Fruit fly (Drosophila melanogaster) whole organism, embryonic: ENCODE results near the gene Trm1.

Experiments
- Blimp-1 ChIP-seq: fragments of 200-800 bp; sonication (Bioruptor generic); optimal IDR thresholded peaks from 3 replicates; lab custom pipeline; 2018; ENCODE audit warnings: missing biosample characterization, missing genetic modification characterization, mild to moderate bottlenecking, moderate library complexity, missing genetic modification reagents
- CG10209 ChIP-seq: fragments of 200-800 bp; sonication (Bioruptor generic); optimal IDR thresholded peaks from 3 replicates; lab custom pipeline; 2017; ENCODE audit warnings: missing biosample characterization, mild to moderate bottlenecking, missing genetic modification characterization, missing genetic modification reagents
- CG10274 ChIP-seq: fragments of 200-800 bp; sonication (Bioruptor generic); optimal IDR thresholded peaks from 3 replicates; lab custom pipeline; 2017; ENCODE audit warnings: missing biosample characterization, mild to moderate bottlenecking, missing genetic modification characterization
- CG11093 ChIP-seq: fragments of 200-800 bp; sonication (Bioruptor generic); IDR thresholded peaks from 3 replicates; pipeline ENCODE4 v1.3.6; 2022; ENCODE audit warnings: missing biosample characterization, missing genetic modification characterization
- CG11504 ChIP-seq: fragments of 200-800 bp; sonication (Bioruptor generic); optimal IDR thresholded peaks from 3 replicates; lab custom pipeline; 2019; ENCODE audit warnings: missing biosample characterization, mild to moderate bottlenecking, missing genetic modification characterization, moderate library complexity
- CG12219 ChIP-seq: fragments of 200-800 bp; sonication (Bioruptor generic); optimal IDR thresholded peaks from 3 replicates; lab custom pipeline; 2018; ENCODE audit warnings: missing biosample characterization, mild to moderate bottlenecking, missing genetic modification characterization
- CG12391 ChIP-seq: fragments of 200-800 bp; sonication (Bioruptor generic); optimal IDR thresholded peaks from 3 replicates; lab custom pipeline; 2018; ENCODE audit warnings: missing biosample characterization, mild to moderate bottlenecking, missing genetic modification characterization, moderate library complexity
- CG15011 ChIP-seq: fragments of 200-800 bp; sonication (Bioruptor generic); optimal IDR thresholded peaks from 3 replicates; lab custom pipeline; 2018; ENCODE audit warnings: missing biosample characterization, mild to moderate bottlenecking, missing genetic modification characterization
- CG15269 ChIP-seq: fragments of 200-800 bp; sonication (Bioruptor generic); optimal IDR thresholded peaks from 2 replicates; lab custom pipeline; 2018; ENCODE audit warnings: missing biosample characterization, mild to moderate bottlenecking, missing genetic modification characterization, moderate library complexity
- CG15514 ChIP-seq: fragments of 200-800 bp; sonication (Bioruptor generic); optimal IDR thresholded peaks from 3 replicates; lab custom pipeline; 2017; ENCODE audit warnings: missing biosample characterization, missing genetic modification characterization, mild to moderate bottlenecking, moderate library complexity, missing genetic modification reagents
- CG17361 ChIP-seq: fragments of 200-800 bp; sonication (Bioruptor generic); IDR thresholded peaks from 3 replicates; pipeline ENCODE4 v1.3.6; 2022; ENCODE audit warnings: missing biosample characterization, missing genetic modification characterization
- CG18599 ChIP-seq: fragments of 200-800 bp; sonication (Bioruptor generic); optimal IDR thresholded peaks from 3 replicates; lab custom pipeline; 2017; ENCODE audit warnings: missing biosample characterization, missing genetic modification characterization, mild to moderate bottlenecking, moderate library complexity, missing genetic modification reagents
- CG2199 ChIP-seq: fragments of 200-800 bp; sonication (Bioruptor generic); IDR thresholded peaks from 3 replicates; pipeline ENCODE4 v1.3.6; 2022; ENCODE audit warnings: missing biosample characterization, missing genetic modification characterization
- CG6683 ChIP-seq: fragments of 200-800 bp; sonication (Bioruptor generic); optimal IDR thresholded peaks from 2 replicates; lab custom pipeline; 2017; ENCODE audit warnings: missing biosample characterization, mild to moderate bottlenecking, missing genetic modification characterization, missing genetic modification reagents
- CG7372 ChIP-seq: fragments of 200-800 bp; sonication (Bioruptor generic); IDR thresholded peaks from 2 replicates; pipeline ENCODE4 v1.3.6; 2022; ENCODE audit warnings: missing biosample characterization, missing genetic modification characterization
- CG7928 ChIP-seq: fragments of 200-800 bp; sonication (Bioruptor generic); optimal IDR thresholded peaks from 2 replicates; lab custom pipeline; 2017; ENCODE audit warnings: missing biosample characterization, mild to moderate bottlenecking, missing genetic modification characterization
- CG8290 ChIP-seq, 3 experiments: fragments of 200-800 bp; sonication (Bioruptor generic); optimal IDR thresholded peaks; 2 replicates each; lab custom pipeline; 2016 to 2019; ENCODE audit warnings: missing biosample characterization in 3 of 3, missing genetic modification characterization in 3 of 3, mild to moderate bottlenecking in 2 of 3, moderate library complexity in 1 of 3
- CG9876 ChIP-seq: fragments of 200-800 bp; sonication (Bioruptor generic); optimal IDR thresholded peaks from 2 replicates; lab custom pipeline; 2016; ENCODE audit warnings: missing biosample characterization, missing genetic modification characterization
- D19A ChIP-seq: fragments of 200-800 bp; optimal IDR thresholded peaks from 3 replicates; lab custom pipeline; 2019; ENCODE audit warnings: missing biosample characterization, mild to moderate bottlenecking, missing genetic modification characterization, moderate library complexity
- E2f1 ChIP-seq: fragments of 200-800 bp; sonication (Bioruptor generic); IDR thresholded peaks from 2 replicates; pipeline ENCODE4 v1.3.6; 2022; ENCODE audit warnings: missing biosample characterization, missing genetic modification characterization
- Fer1 ChIP-seq: fragments of 200-800 bp; sonication (Bioruptor generic); optimal IDR thresholded peaks from 2 replicates; lab custom pipeline; 2017; ENCODE audit warnings: missing biosample characterization, mild to moderate bottlenecking, missing genetic modification characterization
- Gug ChIP-seq: fragments of 200-800 bp; sonication (Bioruptor generic); IDR thresholded peaks from 4 replicates; pipeline ENCODE4 v1.3.6; 2022; ENCODE audit warnings: missing biosample characterization, missing genetic modification characterization
- Mad ChIP-seq: fragments of 200-800 bp; sonication (Bioruptor generic); optimal IDR thresholded peaks from 2 replicates; lab custom pipeline; 2016; ENCODE audit warnings: missing biosample characterization, missing genetic modification characterization
- Meics ChIP-seq: fragments of 200-800 bp; sonication (Bioruptor generic); optimal IDR thresholded peaks from 2 replicates; lab custom pipeline; 2017; ENCODE audit warnings: missing biosample characterization, mild to moderate bottlenecking, missing genetic modification characterization
- Opbp ChIP-seq: fragments of 200-800 bp; sonication (Bioruptor generic); IDR thresholded peaks from 3 replicates; pipeline ENCODE4 v1.3.6; 2022; ENCODE audit warnings: missing biosample characterization, missing genetic modification characterization; ENCODE audit not compliant: partially characterized antibody
- Ptx1 ChIP-seq: fragments of 200-800 bp; sonication (Bioruptor generic); IDR thresholded peaks from 2 replicates; pipeline ENCODE4 v1.3.6; 2022; ENCODE audit warnings: missing biosample characterization, missing genetic modification characterization
- cwo ChIP-seq: fragments of 200-800 bp; sonication (Bioruptor generic); optimal IDR thresholded peaks from 3 replicates; lab custom pipeline; 2017; ENCODE audit warnings: missing biosample characterization, missing genetic modification characterization, mild to moderate bottlenecking, moderate library complexity, missing genetic modification reagents
- dm ChIP-seq: fragments of 200-800 bp; sonication (Bioruptor generic); optimal IDR thresholded peaks from 3 replicates; lab custom pipeline; 2016; ENCODE audit warnings: missing biosample characterization, missing genetic modification characterization
- dysf ChIP-seq: fragments of 200-800 bp; sonication (Bioruptor generic); IDR thresholded peaks from 3 replicates; pipeline ENCODE4 v1.3.6; 2022; ENCODE audit warnings: missing biosample characterization, missing genetic modification characterization
- gcm ChIP-seq: fragments of 200-800 bp; sonication (Bioruptor generic); optimal IDR thresholded peaks from 2 replicates; lab custom pipeline; 2019; ENCODE audit warnings: missing biosample characterization, mild to moderate bottlenecking, missing genetic modification characterization, moderate library complexity
- grau ChIP-seq: fragments of 200-800 bp; optimal IDR thresholded peaks from 3 replicates; lab custom pipeline; 2019; ENCODE audit warnings: missing biosample characterization, mild to moderate bottlenecking, missing genetic modification characterization, moderate library complexity
- gsb-n ChIP-seq: fragments of 200-800 bp; sonication (Bioruptor generic); optimal IDR thresholded peaks from 3 replicates; lab custom pipeline; 2018; ENCODE audit warnings: missing biosample characterization, mild to moderate bottlenecking, missing genetic modification characterization
- hth ChIP-seq: fragments of >200 bp; optimal IDR thresholded peaks from 2 replicates; lab custom pipeline; 2017; ENCODE audit warnings: inconsistent platforms
- klu ChIP-seq: fragments of 200-800 bp; sonication (Bioruptor generic); IDR thresholded peaks from 2 replicates; pipeline ENCODE4 v1.3.6; 2022; ENCODE audit warnings: missing biosample characterization, missing genetic modification characterization
- knrl ChIP-seq: fragments of 200-800 bp; sonication (Bioruptor generic); IDR thresholded peaks from 3 replicates; pipeline ENCODE4 v1.3.6; 2022; ENCODE audit warnings: missing biosample characterization, missing genetic modification characterization; ENCODE audit not compliant: partially characterized antibody
- pan ChIP-seq, 4 experiments: fragments of >200 bp in 3 of 4; fragments of 200-800 bp in 1 of 4; sonication (Bioruptor generic) in 1 of 4; optimal IDR thresholded peaks in 3 of 4; IDR thresholded peaks in 1 of 4; 2 replicates each; pipeline versions ENCODE4 v1.3.6 to Lab custom; 2017 to 2022; ENCODE audit warnings: missing biosample characterization in 2 of 4, missing genetic modification characterization in 2 of 4, mixed read lengths in 1 of 4
- prd ChIP-seq, 3 experiments: fragments of >200 bp in 2 of 3; fragments of 200-800 bp in 1 of 3; sonication (Bioruptor generic) in 1 of 3; optimal IDR thresholded peaks in 2 of 3; IDR thresholded peaks in 1 of 3; 2 replicates in 2 of 3; 3 replicates in 1 of 3; pipeline versions ENCODE4 v1.3.6 to Lab custom; 2017 to 2022; ENCODE audit warnings: missing biosample characterization in 1 of 3, missing genetic modification characterization in 1 of 3
- ranshi ChIP-seq: fragments of 200-800 bp; sonication (Bioruptor generic); IDR thresholded peaks from 2 replicates; pipeline ENCODE4 v1.3.6; 2022; ENCODE audit warnings: missing biosample characterization, missing genetic modification characterization
- ro ChIP-seq: fragments of 200-800 bp; sonication (Bioruptor generic); IDR thresholded peaks from 2 replicates; pipeline ENCODE4 v1.3.6; 2022; ENCODE audit warnings: missing biosample characterization, missing genetic modification characterization
- sisA ChIP-seq: fragments of 200-800 bp; sonication (Bioruptor generic); IDR thresholded peaks from 2 replicates; pipeline ENCODE4 v1.3.6; 2022; ENCODE audit warnings: missing biosample characterization, missing genetic modification characterization
- sob ChIP-seq: fragments of 200-800 bp; sonication (Bioruptor generic); IDR thresholded peaks from 2 replicates; pipeline ENCODE4 v1.3.6; 2022; ENCODE audit warnings: missing biosample characterization, missing genetic modification characterization
- tgo ChIP-seq: fragments of 200-800 bp; sonication (Bioruptor generic); IDR thresholded peaks from 3 replicates; pipeline ENCODE4 v1.3.6; 2022; ENCODE audit warnings: missing biosample characterization, missing genetic modification characterization
- vnd ChIP-seq: fragments of 200-800 bp; sonication (Bioruptor generic); IDR thresholded peaks from 3 replicates; pipeline ENCODE4 v1.3.6; 2022; ENCODE audit warnings: missing biosample characterization, missing genetic modification characterization; ENCODE audit not compliant: partially characterized antibody
- vvl ChIP-seq: fragments of 200-800 bp; sonication (Bioruptor generic); IDR thresholded peaks from 2 replicates; pipeline ENCODE4 v1.3.6; 2022; ENCODE audit warnings: missing biosample characterization, missing genetic modification characterization
- wor ChIP-seq: fragments of 200-800 bp; sonication (Bioruptor generic); IDR thresholded peaks from 2 replicates; pipeline ENCODE4 v1.3.6; 2022; ENCODE audit warnings: missing biosample characterization, missing genetic modification characterization
- z ChIP-seq: fragments of 200-800 bp; sonication (Bioruptor generic); IDR thresholded peaks from 3 replicates; pipeline ENCODE4 v1.3.6; 2022; ENCODE audit warnings: missing biosample characterization, missing genetic modification characterization

The Trm1 gene

dm6 chr2L:12421793-12422691, 5.8 kb upstream of the Trm1 start (continued):
- no peak for TF ChIP-seq CG12219 (GFP tag; lab: Kevin White, UChicago)
- TF ChIP-seq CG11093 (GFP tag; lab: Robert Waterston, UW), result no peak
- peak; percentile 98 for TF ChIP-seq z (GFP tag; lab: Robert Waterston, UW)
- no peak for TF ChIP-seq Mad (GFP tag; lab: Kevin White, UChicago)
- TF ChIP-seq CG7372 (GFP tag; lab: Robert Waterston, UW), result no peak
- peak; percentile 38; the same call in 1 of the 2 replicates for TF ChIP-seq Ptx1
- no peak for TF ChIP-seq CG6683 (GFP tag; lab: Kevin White, UChicago)
- 0 out of 2 replicates have a peak, but pooled peaks have one; percentile 21 for TF ChIP-seq sisA (GFP tag; lab: Robert Waterston, UW)
- no peak for TF ChIP-seq wor
- TF ChIP-seq CG12391 (tag; lab: Kevin White, UChicago), result peak; percentile 15
- TF ChIP-seq sob (GFP tag; lab: Robert Waterston, UW), result 0 out of 2 replicates have a peak, but pooled peaks have one; percentile 36
- TF ChIP-seq CG15011 (GFP tag; lab: Kevin White, UChicago), result no peak
- TF ChIP-seq CG2199 (GFP tag; lab: Robert Waterston, UW), result 0 out of 3 replicates have a peak, but pooled peaks have one; percentile 48
- no peak for TF ChIP-seq Gug (GFP tag; lab: Robert Waterston, UW)
- peak; percentile 27; the same call in 1 of the 2 replicates for TF ChIP-seq E2f1 (GFP tag; lab: Robert Waterston, UW)
- no peak for TF ChIP-seq dm
- TF ChIP-seq knrl, result 0 out of 3 replicates have a peak, but pooled peaks have one; percentile 11
- TF ChIP-seq Fer1 (GFP tag; lab: Kevin White, UChicago), result peak; percentile 3
- TF ChIP-seq dysf (GFP tag; lab: Robert Waterston, UW), result peak; percentile 30; the same call in 1 of the 3 replicates
- no peak for TF ChIP-seq hth (lab: Kevin White, UChicago)
- TF ChIP-seq D19A (tag; lab: Kevin White, UChicago), result peak; percentile 95
- peak; percentile 11 for TF ChIP-seq Blimp-1 (GFP tag; lab: Kevin White, UChicago)
- peak; percentile 14 for TF ChIP-seq CG18599 (GFP tag; lab: Kevin White, UChicago)
- no peak for TF ChIP-seq CG9876 (GFP tag; lab: Kevin White, UChicago)
- no peak for TF ChIP-seq CG8290 (GFP tag; optimal IDR thresholded peaks at IDR 0.05; lab: Kevin White, UChicago)
- TF ChIP-seq CG8290 (tag; optimal IDR thresholded peaks at IDR 0.05; lab: Kevin White, UChicago), result no peak
- TF ChIP-seq CG15269 (tag; lab: Kevin White, UChicago), result peak; percentile 36
- peak; percentile 38 for TF ChIP-seq CG10274 (GFP tag; lab: Kevin White, UChicago)
- no peak for TF ChIP-seq ro
- TF ChIP-seq grau (tag; lab: Kevin White, UChicago), result peak; percentile 30
- TF ChIP-seq gcm (GFP tag; lab: Kevin White, UChicago), result peak; percentile 18
- TF ChIP-seq tgo (GFP tag; lab: Robert Waterston, UW), result 0 out of 3 replicates have a peak, but pooled peaks have one; percentile 20
- no peak for TF ChIP-seq klu (GFP tag; lab: Robert Waterston, UW)
- TF ChIP-seq cwo (GFP tag; lab: Kevin White, UChicago), result no peak
- TF ChIP-seq vnd, result no peak
- peak; percentile 10 for TF ChIP-seq CG10209 (GFP tag; lab: Kevin White, UChicago)
- TF ChIP-seq ranshi, result no peak
- no peak for TF ChIP-seq CG7928
- peak; percentile 52 for TF ChIP-seq CG11504 (tag; lab: Kevin White, UChicago)
- TF ChIP-seq CG17361 (GFP tag; lab: Robert Waterston, UW), result peak; percentile 40; the same call in 1 of the 3 replicates
- no peak for TF ChIP-seq pan (optimal IDR thresholded peaks at IDR 0.05; lab: Kevin White, UChicago)
- TF ChIP-seq pan (GFP tag; optimal IDR thresholded peaks at IDR 0.05 in 1 of 2, IDR thresholded peaks at IDR 0.05 in 1 of 2), result peak in 1 of 2 experiments; percentile 31
- TF ChIP-seq vvl, result peak; percentile 88
- no peak for TF ChIP-seq CG15514
- TF ChIP-seq Meics (GFP tag; lab: Kevin White, UChicago), result peak; percentile 4
- TF ChIP-seq gsb-n (tag; lab: Kevin White, UChicago), result no peak
- TF ChIP-seq Opbp, result 0 out of 3 replicates have a peak, but pooled peaks have one; percentile 11
- no peak for TF ChIP-seq prd (optimal IDR thresholded peaks at IDR 0.05; lab: Kevin White, UChicago)
- TF ChIP-seq prd (GFP tag; IDR thresholded peaks at IDR 0.05; lab: Robert Waterston, UW), result 0 out of 3 replicates have a peak, but pooled peaks have one; percentile 32
